Worm (Caenorhabditis elegans): ENCODE data around the gene C27F2.9.

DNA sequence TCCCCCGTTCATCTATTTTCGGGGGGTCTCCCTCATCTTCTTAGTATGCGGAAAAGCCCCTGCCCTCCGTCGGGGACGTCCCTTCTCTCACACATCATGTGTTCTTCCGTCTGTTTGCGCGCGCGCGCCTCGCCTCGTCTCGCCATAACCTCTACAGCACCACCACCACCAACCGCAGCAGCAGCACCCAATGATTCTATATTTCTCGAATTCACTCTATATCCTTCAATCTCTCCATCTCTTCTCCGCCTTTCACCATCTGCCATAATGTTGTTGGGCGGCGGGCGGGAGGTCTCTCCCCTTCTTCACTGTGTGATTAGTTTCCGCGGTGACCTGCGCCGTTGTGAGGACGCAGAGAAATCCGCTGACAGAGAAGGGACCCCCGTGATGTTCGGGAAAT, 15.5 kb downstream of the C27F2.9 start:
- TF ChIP-seq ces-1 (GFP tag; optimal IDR thresholded peaks at IDR 0.05) (no peak), vab-7 (GFP tag; IDR thresholded peaks at IDR 0.05) (no peak), mdl-1 (tag; optimal IDR thresholded peaks at IDR 0.05) (peak; percentile 11 to 34)

Measured in whole organism, L4 larva.